Worm (Caenorhabditis elegans) whole organism, L4 larva: ENCODE results near the gene F58F9.6.

ENCODE experiments used
- F44E2.7 ChIP-seq: fragments of 200-800 bp; sonication (Bioruptor generic); IDR thresholded peaks from 2 replicates; pipeline ENCODE4 v2.1.2; 2022; ENCODE audit warnings: missing genetic modification characterization, missing compliant biosample characterization
- attf-4 ChIP-seq: sonication (generic microtip); optimal IDR thresholded peaks from 3 replicates; lab custom pipeline; 2017; ENCODE audit warnings: missing biosample characterization, missing genetic modification characterization
- ces-1 ChIP-seq: fragments of 150-350 bp; sonication (generic microtip); optimal IDR thresholded peaks from 4 replicates; lab custom pipeline; 2014; ENCODE audit warnings: missing biosample characterization, missing genetic modification reagents, missing genetic modification characterization
- egl-27 ChIP-seq: sonication (generic microtip); optimal IDR thresholded peaks from 3 replicates; lab custom pipeline; 2017; ENCODE audit warnings: missing biosample characterization, missing genetic modification reagents, missing genetic modification characterization
- lin-15B ChIP-seq: fragments of 150-350 bp; sonication (generic microtip); optimal IDR thresholded peaks from 3 replicates; lab custom pipeline; 2014; ENCODE audit warnings: missing biosample characterization, missing genetic modification characterization
- nhr-237 ChIP-seq: sonication (generic microtip); optimal IDR thresholded peaks from 2 replicates; lab custom pipeline; 2017; ENCODE audit warnings: missing biosample characterization, missing genetic modification characterization
- nhr-76 ChIP-seq: fragments of 150-350 bp; optimal IDR thresholded peaks from 2 replicates; lab custom pipeline; 2014; ENCODE audit warnings: missing biosample characterization, missing genetic modification characterization
- snpc-4 ChIP-seq: fragments of 150-350 bp; optimal IDR thresholded peaks from 2 replicates; lab custom pipeline; 2014; ENCODE audit warnings: missing biosample characterization, missing genetic modification characterization
- zip-2 ChIP-seq: fragments of 150-350 bp; optimal IDR thresholded peaks from 2 replicates; lab custom pipeline; 2014; ENCODE audit warnings: missing biosample characterization, missing genetic modification characterization

- TF ChIP-seq egl-27 (tag; lab: Kevin White, UChicago) (no peak), zip-2 (tag; lab: Kevin White, UChicago) (no peak), snpc-4 (tag; lab: Kevin White, UChicago) (no peak), F44E2.7 (no peak), nhr-237 (tag; lab: Kevin White, UChicago) (no peak), attf-4 (no peak), ces-1 (GFP tag; lab: Kevin White, UChicago) (no peak), lin-15B (no peak), nhr-76 (no peak)
Measured at ce11 chrIV:6217066-6217465, 20.3 kb downstream of the F58F9.6 start, which contains the start of gene C49A9.9.
